Fruit fly (Drosophila melanogaster) whole organism, prepupa: Measurements from ENCODE around the gene CG7785.

ENCODE experiments used
- Blimp-1 ChIP-seq: fragments of 200-800 bp; sonication (Bioruptor generic); optimal IDR thresholded peaks from 3 replicates; lab custom pipeline; 2017; ENCODE audit warnings: missing biosample characterization, missing genetic modification characterization, mild to moderate bottlenecking, moderate library complexity, missing genetic modification reagents
- CG10669 ChIP-seq: fragments of 200-800 bp; sonication (Bioruptor generic); optimal IDR thresholded peaks from 3 replicates; lab custom pipeline; 2018; ENCODE audit warnings: missing biosample characterization, mild to moderate bottlenecking, missing genetic modification characterization, moderate library complexity
- CG11294 ChIP-seq: fragments of 200-800 bp; sonication (Bioruptor generic); IDR thresholded peaks from 2 replicates; pipeline ENCODE4 v1.3.6; 2022; ENCODE audit warnings: missing biosample characterization, missing genetic modification characterization
- CG11762 ChIP-seq: fragments of 200-800 bp; sonication (Bioruptor generic); optimal IDR thresholded peaks from 3 replicates; lab custom pipeline; 2016; ENCODE audit warnings: missing biosample characterization, missing genetic modification characterization; ENCODE audit not compliant: insufficient read depth
- CG11902 ChIP-seq: fragments of 200-800 bp; sonication (Bioruptor generic); optimal IDR thresholded peaks from 3 replicates; lab custom pipeline; 2016; ENCODE audit warnings: missing biosample characterization, missing genetic modification characterization
- CG1621 ChIP-seq: fragments of 200-800 bp; sonication (Bioruptor generic); optimal IDR thresholded peaks from 3 replicates; lab custom pipeline; 2018; ENCODE audit warnings: missing biosample characterization, mild to moderate bottlenecking, missing genetic modification characterization
- CG16779 ChIP-seq: fragments of 200-800 bp; sonication (Bioruptor generic); optimal IDR thresholded peaks from 3 replicates; lab custom pipeline; 2017; ENCODE audit warnings: missing biosample characterization, mild to moderate bottlenecking, missing genetic modification characterization
- CG3032 ChIP-seq: fragments of 200-800 bp; optimal IDR thresholded peaks from 2 replicates; lab custom pipeline; 2019; ENCODE audit warnings: missing biosample characterization, mild to moderate bottlenecking, missing genetic modification characterization, moderate library complexity
- CG31627 ChIP-seq: fragments of 200-800 bp; sonication (Bioruptor generic); optimal IDR thresholded peaks from 3 replicates; lab custom pipeline; 2016; ENCODE audit warnings: missing biosample characterization, missing genetic modification characterization
- CG32006 ChIP-seq: fragments of 200-800 bp; sonication (Bioruptor generic); optimal IDR thresholded peaks from 3 replicates; lab custom pipeline; 2017; ENCODE audit warnings: missing biosample characterization, mild to moderate bottlenecking, missing genetic modification characterization
- CG34406 ChIP-seq: fragments of 200-800 bp; sonication (Bioruptor generic); optimal IDR thresholded peaks from 3 replicates; lab custom pipeline; 2016; ENCODE audit warnings: missing biosample characterization, missing genetic modification characterization
- CG3919 ChIP-seq: fragments of 200-800 bp; sonication (Bioruptor generic); optimal IDR thresholded peaks from 3 replicates; lab custom pipeline; 2016; ENCODE audit warnings: missing biosample characterization, missing genetic modification characterization
- CG4318 ChIP-seq: fragments of 200-800 bp; sonication (Bioruptor generic); optimal IDR thresholded peaks from 3 replicates; lab custom pipeline; 2017; ENCODE audit warnings: missing biosample characterization, mild to moderate bottlenecking, missing genetic modification characterization
- CG6163 ChIP-seq: fragments of 200-800 bp; sonication (Bioruptor generic); IDR thresholded peaks from 3 replicates; pipeline ENCODE4 v1.3.6; 2022; ENCODE audit warnings: missing biosample characterization, missing genetic modification characterization
- CG6276 ChIP-seq: fragments of 200-800 bp; sonication (Bioruptor generic); optimal IDR thresholded peaks from 2 replicates; lab custom pipeline; 2017; ENCODE audit warnings: missing biosample characterization, mild to moderate bottlenecking, missing genetic modification characterization
- CG6792 ChIP-seq: fragments of 200-800 bp; sonication (Bioruptor generic); optimal IDR thresholded peaks from 3 replicates; lab custom pipeline; 2016; ENCODE audit warnings: missing biosample characterization, missing genetic modification characterization
- CG6808 ChIP-seq: fragments of 200-800 bp; sonication (Bioruptor generic); optimal IDR thresholded peaks from 3 replicates; lab custom pipeline; 2017; ENCODE audit warnings: missing biosample characterization, missing genetic modification characterization, mild to moderate bottlenecking, moderate library complexity, missing genetic modification reagents
- CG6854 ChIP-seq: fragments of 200-800 bp; sonication (Bioruptor generic); optimal IDR thresholded peaks from 2 replicates; lab custom pipeline; 2017; ENCODE audit warnings: missing biosample characterization, mild to moderate bottlenecking, missing genetic modification characterization
- CG7368 ChIP-seq: fragments of 200-800 bp; sonication (Bioruptor generic); optimal IDR thresholded peaks from 3 replicates; lab custom pipeline; 2016; ENCODE audit warnings: missing biosample characterization, missing genetic modification characterization
- CG8119 ChIP-seq: fragments of 200-800 bp; sonication (Bioruptor generic); IDR thresholded peaks from 3 replicates; pipeline ENCODE4 v1.3.6; 2022; ENCODE audit warnings: missing biosample characterization, missing genetic modification characterization
- CG8632 ChIP-seq: fragments of 200-800 bp; sonication (Bioruptor generic); optimal IDR thresholded peaks from 3 replicates; lab custom pipeline; 2016; ENCODE audit warnings: missing biosample characterization, missing genetic modification characterization
- CG9139 ChIP-seq: fragments of 200-800 bp; sonication (Bioruptor generic); optimal IDR thresholded peaks from 3 replicates; lab custom pipeline; 2017; ENCODE audit warnings: missing biosample characterization, mild to moderate bottlenecking, missing genetic modification characterization
- Eip75B ChIP-seq: fragments of 200-800 bp; sonication (Bioruptor generic); optimal IDR thresholded peaks from 3 replicates; lab custom pipeline; 2016; ENCODE audit warnings: missing biosample characterization, missing genetic modification characterization
- Eip78C ChIP-seq: fragments of 200-800 bp; sonication (Bioruptor generic); peaks from one replicate; lab custom pipeline; 2016; ENCODE audit warnings: missing biosample characterization, missing genetic modification characterization
- Eip93F ChIP-seq: fragments of 200-800 bp; sonication (Bioruptor generic); optimal IDR thresholded peaks from 2 replicates; lab custom pipeline; 2016; ENCODE audit warnings: missing biosample characterization, mild to moderate bottlenecking, missing genetic modification characterization
- Ets96B ChIP-seq: fragments of 200-800 bp; optimal IDR thresholded peaks from 2 replicates; lab custom pipeline; 2019; ENCODE audit warnings: missing biosample characterization, mild to moderate bottlenecking, missing genetic modification characterization, moderate library complexity
- Gug ChIP-seq: fragments of 200-800 bp; sonication (Bioruptor generic); IDR thresholded peaks from 2 replicates; pipeline ENCODE4 v1.3.6; 2022; ENCODE audit warnings: missing biosample characterization, missing genetic modification characterization
- Hr39 ChIP-seq: fragments of 200-800 bp; sonication (Bioruptor generic); optimal IDR thresholded peaks from 2 replicates; lab custom pipeline; 2016; ENCODE audit warnings: missing biosample characterization, missing genetic modification characterization
- Lpt ChIP-seq: fragments of 200-800 bp; sonication (Bioruptor generic); optimal IDR thresholded peaks from 3 replicates; lab custom pipeline; 2016; ENCODE audit warnings: missing biosample characterization, missing genetic modification characterization
- Met ChIP-seq: fragments of 200-800 bp; sonication (Bioruptor generic); optimal IDR thresholded peaks from 3 replicates; lab custom pipeline; 2016; ENCODE audit warnings: missing biosample characterization, missing genetic modification characterization
- OdsH ChIP-seq: fragments of 200-800 bp; sonication (Bioruptor generic); optimal IDR thresholded peaks from 3 replicates; lab custom pipeline; 2016; ENCODE audit warnings: missing biosample characterization, missing genetic modification characterization
- Smox ChIP-seq: fragments of 200-800 bp; sonication (Bioruptor generic); optimal IDR thresholded peaks from 3 replicates; lab custom pipeline; 2016; ENCODE audit warnings: missing biosample characterization, missing genetic modification characterization
- Sox102F ChIP-seq: fragments of 200-800 bp; sonication (Bioruptor generic); optimal IDR thresholded peaks from 2 replicates; lab custom pipeline; 2016; ENCODE audit warnings: missing biosample characterization, mild to moderate bottlenecking, missing genetic modification characterization
- Sox14 ChIP-seq: fragments of 200-800 bp; sonication (Bioruptor generic); optimal IDR thresholded peaks from 3 replicates; lab custom pipeline; 2016; ENCODE audit warnings: missing biosample characterization, missing genetic modification characterization
- achi ChIP-seq: fragments of 200-800 bp; sonication (Bioruptor generic); optimal IDR thresholded peaks from 3 replicates; lab custom pipeline; 2016; ENCODE audit warnings: missing biosample characterization, missing genetic modification characterization
- acj6 ChIP-seq: fragments of 200-800 bp; sonication (Bioruptor generic); optimal IDR thresholded peaks from 3 replicates; lab custom pipeline; 2016; ENCODE audit warnings: missing biosample characterization, missing genetic modification characterization
- cyc ChIP-seq: fragments of 200-800 bp; sonication (Bioruptor generic); optimal IDR thresholded peaks from 3 replicates; lab custom pipeline; 2016; ENCODE audit warnings: missing biosample characterization, missing genetic modification characterization
- dac ChIP-seq: fragments of 200-800 bp; sonication (Bioruptor generic); optimal IDR thresholded peaks from 2 replicates; lab custom pipeline; 2017; ENCODE audit warnings: missing biosample characterization, mild to moderate bottlenecking, missing genetic modification characterization
- eg ChIP-seq: fragments of 200-800 bp; sonication (Bioruptor generic); IDR thresholded peaks from 3 replicates; pipeline ENCODE4 v1.3.6; 2022; ENCODE audit warnings: missing biosample characterization, missing genetic modification characterization
- esn ChIP-seq: fragments of 200-800 bp; sonication (Bioruptor generic); optimal IDR thresholded peaks from 2 replicates; lab custom pipeline; 2016; ENCODE audit warnings: missing biosample characterization, mild to moderate bottlenecking, missing genetic modification characterization, moderate library complexity
- fd85E ChIP-seq: fragments of 200-800 bp; sonication (Bioruptor generic); optimal IDR thresholded peaks from 3 replicates; lab custom pipeline; 2016; ENCODE audit warnings: missing biosample characterization, missing genetic modification characterization
- lz ChIP-seq: fragments of 200-800 bp; sonication (Bioruptor generic); optimal IDR thresholded peaks from 3 replicates; lab custom pipeline; 2016; ENCODE audit warnings: missing biosample characterization, missing genetic modification characterization
- pdm3 ChIP-seq: fragments of 200-800 bp; sonication (Bioruptor generic); optimal IDR thresholded peaks from 3 replicates; lab custom pipeline; 2016; ENCODE audit warnings: missing biosample characterization, missing genetic modification characterization
- salr ChIP-seq, 2 experiments: fragments of 200-800 bp; sonication (Bioruptor generic); optimal IDR thresholded peaks; 3 replicates each; lab custom pipeline; 2016 to 2018; ENCODE audit warnings: missing biosample characterization in 2 of 2, missing genetic modification characterization in 2 of 2, mild to moderate bottlenecking in 1 of 2
- spab ChIP-seq: fragments of 200-800 bp; sonication (Bioruptor generic); optimal IDR thresholded peaks from 2 replicates; lab custom pipeline; 2017; ENCODE audit warnings: missing biosample characterization, mild to moderate bottlenecking, missing genetic modification characterization, missing genetic modification reagents
- svp ChIP-seq: fragments of 200-800 bp; sonication (Bioruptor generic); peaks from one replicate; lab custom pipeline; 2016; ENCODE audit warnings: missing biosample characterization, missing genetic modification characterization
- topi ChIP-seq: fragments of 200-800 bp; sonication (Bioruptor generic); optimal IDR thresholded peaks from 3 replicates; lab custom pipeline; 2016; ENCODE audit warnings: missing biosample characterization, missing genetic modification characterization
- vri ChIP-seq: fragments of 200-800 bp; sonication (Bioruptor generic); optimal IDR thresholded peaks from 3 replicates; lab custom pipeline; 2016; ENCODE audit warnings: missing biosample characterization, mild to moderate bottlenecking, missing genetic modification characterization

CG7785 gene

dm6 chr3R:18021261-18021679, at the start of gene CG7785:
Gene CG7785 (plus strand): TSS chr3R:18021600.
- TF ChIP-seq CG6808 (GFP tag; lab: Kevin White, UChicago) (no peak), topi (peak; percentile 39), salr (GFP tag; optimal IDR thresholded peaks at IDR 0.05; lab: Kevin White, UChicago) (no peak), CG6792 (GFP tag; lab: Kevin White, UChicago) (peak; percentile 3), Met (GFP tag; lab: Kevin White, UChicago) (peak; percentile 57), dac (GFP tag; lab: Kevin White, UChicago) (peak; percentile 6), pdm3 (GFP tag; lab: Kevin White, UChicago) (peak; percentile 30), achi (GFP tag; lab: Kevin White, UChicago) (peak; percentile 22), CG11902 (GFP tag; lab: Kevin White, UChicago) (peak; percentile 15), CG32006 (peak; percentile 3), Eip78C (GFP tag; lab: Kevin White, UChicago) (peak; percentile 77), Hr39 (GFP tag; lab: Kevin White, UChicago) (peak; percentile 59), esn (GFP tag; lab: Kevin White, UChicago) (peak; percentile 67), CG3919 (GFP tag; lab: Kevin White, UChicago) (peak; percentile 34), OdsH (GFP tag; lab: Kevin White, UChicago) (peak; percentile 36), CG1621 (tag; lab: Kevin White, UChicago) (peak; percentile 79), Smox (GFP tag; lab: Kevin White, UChicago) (peak; percentile 26), Eip75B (GFP tag; lab: Kevin White, UChicago) (peak; percentile 37), CG4318 (no peak), Ets96B (tag; lab: Kevin White, UChicago) (no peak), acj6 (GFP tag; lab: Kevin White, UChicago) (peak; percentile 43), CG31627 (GFP tag; lab: Kevin White, UChicago) (peak; percentile 73), fd85E (no peak), CG16779 (tag; lab: Kevin White, UChicago) (no peak), cyc (GFP tag; lab: Kevin White, UChicago) (peak; percentile 59), Sox102F (peak; percentile 7), CG34406 (peak; percentile 34), CG9139 (GFP tag; lab: Kevin White, UChicago) (no peak), svp (GFP tag; lab: Kevin White, UChicago) (peak; percentile 59), lz (GFP tag; lab: Kevin White, UChicago) (peak; percentile 63), vri (GFP tag; lab: Kevin White, UChicago) (peak; percentile 8), CG3032 (tag; lab: Kevin White, UChicago) (peak; percentile 26), Sox14 (GFP tag; lab: Kevin White, UChicago) (peak; percentile 58)
- TF ChIP-seq, all 60 proteins: peak for 26

DNA sequence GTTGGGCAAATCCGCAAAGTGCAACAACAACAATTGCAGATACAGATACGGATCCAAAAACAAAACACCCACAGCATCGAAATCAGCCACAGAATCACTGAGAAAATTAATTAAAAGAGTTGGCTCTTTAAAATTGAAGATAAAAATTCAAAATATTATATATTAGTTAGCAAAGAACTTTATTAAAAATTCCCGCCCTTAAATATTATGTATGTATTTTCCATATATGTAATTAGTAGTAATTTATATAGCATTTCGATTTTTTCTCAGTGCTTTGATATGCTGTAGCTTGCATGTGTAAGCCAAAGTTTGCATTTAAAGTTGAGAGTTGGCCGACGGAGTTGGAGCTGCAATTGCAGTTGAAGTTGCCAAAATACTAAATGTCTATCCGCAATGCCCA, 16.7 kb upstream of the CG7785 start:
- no peak for TF ChIP-seq CG6163
- TF ChIP-seq CG10669 (GFP tag; lab: Kevin White, UChicago), result no peak
- TF ChIP-seq salr (GFP tag; optimal IDR thresholded peaks at IDR 0.05; lab: Kevin White, UChicago), result no peak
- TF ChIP-seq vri (GFP tag; lab: Kevin White, UChicago), result no peak
- TF ChIP-seq Lpt, result no peak
- no peak for TF ChIP-seq fd85E
- TF ChIP-seq CG11294, result 0 out of 2 replicates have a peak, but pooled peaks have one; percentile 26
- no peak for TF ChIP-seq CG3919 (GFP tag; lab: Kevin White, UChicago)
- TF ChIP-seq Gug (GFP tag; lab: Robert Waterston, UW), result peak; percentile 40; the same call in 1 of the 2 replicates
- no peak for TF ChIP-seq CG1621 (tag; lab: Kevin White, UChicago)
- TF ChIP-seq CG34406, result no peak
- TF ChIP-seq Eip78C (GFP tag; lab: Kevin White, UChicago), result no peak
- TF ChIP-seq Hr39 (GFP tag; lab: Kevin White, UChicago), result no peak
- TF ChIP-seq achi (GFP tag; lab: Kevin White, UChicago), result no peak
- no peak for TF ChIP-seq CG11762 (GFP tag; lab: Kevin White, UChicago)
- no peak for TF ChIP-seq cyc (GFP tag; lab: Kevin White, UChicago)
- no peak for TF ChIP-seq svp (GFP tag; lab: Kevin White, UChicago)
- peak; percentile 69 for TF ChIP-seq eg
- TF ChIP-seq CG6276 (GFP tag; lab: Kevin White, UChicago), result no peak
- TF ChIP-seq acj6 (GFP tag; lab: Kevin White, UChicago), result no peak
- no peak for TF ChIP-seq CG6854 (GFP tag; lab: Kevin White, UChicago)
- TF ChIP-seq CG8119, result peak; percentile 31; the same call in 1 of the 3 replicates
- TF ChIP-seq Met (GFP tag; lab: Kevin White, UChicago), result no peak
- no peak for TF ChIP-seq Eip75B (GFP tag; lab: Kevin White, UChicago)
- TF ChIP-seq Eip93F (GFP tag; lab: Kevin White, UChicago), result no peak
- no peak for TF ChIP-seq topi
- TF ChIP-seq spab, result no peak
- TF ChIP-seq CG7368 (GFP tag; lab: Kevin White, UChicago), result no peak
- TF ChIP-seq CG8632, result no peak
- TF ChIP-seq dac (GFP tag; lab: Kevin White, UChicago), result no peak
- TF ChIP-seq Blimp-1 (GFP tag; lab: Kevin White, UChicago), result no peak
- TF ChIP-seq CG3032 (tag; lab: Kevin White, UChicago), result no peak
- no peak for TF ChIP-seq CG9139 (GFP tag; lab: Kevin White, UChicago)
